Worm (Caenorhabditis elegans): ENCODE measurements around the gene ncs-4.

ncs-4 gene

ce11 chrX:10158716-10159115 lies 17.6 kb upstream of the ncs-4 start, which contains the start of gene erd-2.1 (continued):
- TF ChIP-seq egl-18 (GFP tag; IDR thresholded peaks at IDR 0.05): no peak
- peak; percentile 91 for TF ChIP-seq nfyb-1 (GFP tag; IDR thresholded peaks at IDR 0.05)
- peak; percentile 82 for TF ChIP-seq nhr-80 (tag; optimal IDR thresholded peaks at IDR 0.05)
- TF ChIP-seq ceh-27 (GFP tag; optimal IDR thresholded peaks at IDR 0.05): peak; percentile 46
- TF ChIP-seq T07F8.4 (tag; optimal IDR thresholded peaks at IDR 0.05): no peak
- TF ChIP-seq madf-8 (GFP tag; conservative IDR thresholded peaks at IDR 0.05): no peak
- TF ChIP-seq let-607 (tag; optimal IDR thresholded peaks at IDR 0.05): peak; percentile 96 to 97
- TF ChIP-seq zfh-2 (GFP tag; conservative IDR thresholded peaks at IDR 0.05): peak; percentile 85
- no peak; the same call in 1 of the 2 replicates for TF ChIP-seq dox-1 (GFP tag; IDR thresholded peaks at IDR 0.05)
- TF ChIP-seq gei-17 (GFP tag; optimal IDR thresholded peaks at IDR 0.05): peak; percentile 31

DNA sequence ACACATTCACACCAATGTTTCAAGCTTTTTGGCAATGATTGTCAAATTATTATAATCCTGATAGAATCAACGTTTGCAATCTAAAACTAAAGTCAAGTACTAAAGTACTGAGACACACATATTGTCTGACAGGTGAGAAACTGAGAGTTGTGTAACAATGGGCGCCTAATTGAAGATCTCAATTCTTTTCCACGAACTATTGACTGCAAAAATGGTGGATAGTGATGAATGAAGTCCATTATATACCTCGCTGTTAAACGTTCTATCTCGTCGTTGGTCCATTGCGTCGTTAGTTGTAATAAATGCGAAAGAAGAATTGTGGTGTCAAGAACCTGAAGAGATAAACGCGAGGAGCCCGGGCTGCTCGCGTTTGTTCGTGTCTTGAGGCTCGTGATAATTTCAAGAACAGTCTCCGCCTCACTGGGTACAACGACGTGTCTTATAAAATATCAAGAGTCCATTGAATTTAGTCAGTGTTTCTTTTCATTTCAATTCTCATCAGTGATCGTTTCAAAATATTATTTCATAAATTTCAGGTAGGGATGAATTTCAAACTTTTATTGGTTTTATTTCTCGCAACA lies 16.1 kb upstream of the ncs-4 start, which contains the start of gene F09B9.4:
Gene F09B9.4 (plus strand): TSS at position 531 of the 581 bp plus-strand sequence.
- TF ChIP-seq let-607 (tag; optimal IDR thresholded peaks at IDR 0.05) (no peak), ccch-3 (GFP tag; optimal IDR thresholded peaks at IDR 0.05) (no peak), sdz-38 (tag; optimal IDR thresholded peaks at IDR 0.05) (no peak), atf-7 (tag; optimal IDR thresholded peaks at IDR 0.05) (no peak), F57C9.4 (tag; optimal IDR thresholded peaks at IDR 0.05) (no peak), ZK185.1 (tag; optimal IDR thresholded peaks at IDR 0.05; ENCODE audit: poor library complexity, severe bottlenecking) (no peak), F49E8.2 (tag; optimal IDR thresholded peaks at IDR 0.05; ENCODE audit: insufficient read depth) (no peak), B0261.1 (tag; optimal IDR thresholded peaks at IDR 0.05) (no peak), lir-1 (GFP tag; conservative IDR thresholded peaks at IDR 0.05) (no peak), rec-8 (tag; optimal IDR thresholded peaks at IDR 0.05) (no peak), nfya-2 (GFP tag; IDR thresholded peaks at IDR 0.05) (no peak), efl-1 (GFP tag; optimal IDR thresholded peaks at IDR 0.05) (no peak), ets-4 (GFP tag; optimal IDR thresholded peaks at IDR 0.05) (no peak), ceh-58 (GFP tag; IDR thresholded peaks at IDR 0.05) (no peak)

ce11 chrX:10162476-10162875 lies 13.8 kb upstream of the ncs-4 start:
- TF ChIP-seq F49E8.2 (tag; optimal IDR thresholded peaks at IDR 0.05; ENCODE audit: insufficient read depth) (no peak), nhr-90 (tag; optimal IDR thresholded peaks at IDR 0.05) (no peak), athp-1 (tag; optimal IDR thresholded peaks at IDR 0.05) (no peak), ztf-3 (GFP tag; optimal IDR thresholded peaks at IDR 0.05) (no peak), mel-28 (tag; optimal IDR thresholded peaks at IDR 0.05; ENCODE audit: borderline replicate concordance) (no peak), attf-6 (GFP tag; IDR thresholded peaks at IDR 0.05) (no peak), lin-54 (GFP tag; optimal IDR thresholded peaks at IDR 0.05) (no peak), F55B11.4 (tag; optimal IDR thresholded peaks at IDR 0.05; ENCODE audit: borderline replicate concordance, insufficient read depth) (no peak)

DNA sequence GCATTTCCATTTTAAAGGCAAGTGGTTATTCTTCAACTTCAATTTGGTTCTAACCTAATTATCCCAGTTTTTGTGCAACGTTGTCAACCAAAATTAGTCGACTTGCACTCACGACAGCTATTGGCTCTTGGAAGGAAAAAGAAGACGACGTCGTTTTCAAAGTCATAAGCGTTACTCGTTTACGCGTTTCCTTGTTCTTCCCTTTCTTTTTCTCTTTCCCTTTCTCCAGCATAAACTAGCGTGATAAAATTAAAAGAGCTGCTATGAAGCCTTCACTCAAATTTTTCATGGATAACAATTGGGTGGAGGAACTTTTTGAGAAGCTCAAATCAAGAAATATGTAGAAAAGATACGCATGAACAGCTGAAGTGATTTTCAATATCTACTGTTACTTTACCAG lies 13.1 kb upstream of the ncs-4 start:
- TF ChIP-seq rpc-1 (optimal IDR thresholded peaks at IDR 0.05): no peak
- TF ChIP-seq rpc-1 (tag; optimal IDR thresholded peaks at IDR 0.05): no peak
- TF ChIP-seq attf-6 (GFP tag; IDR thresholded peaks at IDR 0.05): no peak
- no peak for TF ChIP-seq ceh-79 (tag; optimal IDR thresholded peaks at IDR 0.05)
- TF ChIP-seq ekl-4 (GFP tag; IDR thresholded peaks at IDR 0.05): no peak
- no peak for TF ChIP-seq tlf-1 (GFP tag; optimal IDR thresholded peaks at IDR 0.05)
- no peak for TF ChIP-seq F49E8.2 (tag; optimal IDR thresholded peaks at IDR 0.05; ENCODE audit: insufficient read depth)
- TF ChIP-seq ztf-25 (GFP tag; IDR thresholded peaks at IDR 0.05): no peak
- no peak for TF ChIP-seq ceh-40 (GFP tag; IDR thresholded peaks at IDR 0.05)
- TF ChIP-seq sea-2 (GFP tag; IDR thresholded peaks at IDR 0.05): no peak

All from whole organism, young adult.